Fruit fly (Drosophila melanogaster): ENCODE results near the gene GMF.

GMF gene

DNA sequence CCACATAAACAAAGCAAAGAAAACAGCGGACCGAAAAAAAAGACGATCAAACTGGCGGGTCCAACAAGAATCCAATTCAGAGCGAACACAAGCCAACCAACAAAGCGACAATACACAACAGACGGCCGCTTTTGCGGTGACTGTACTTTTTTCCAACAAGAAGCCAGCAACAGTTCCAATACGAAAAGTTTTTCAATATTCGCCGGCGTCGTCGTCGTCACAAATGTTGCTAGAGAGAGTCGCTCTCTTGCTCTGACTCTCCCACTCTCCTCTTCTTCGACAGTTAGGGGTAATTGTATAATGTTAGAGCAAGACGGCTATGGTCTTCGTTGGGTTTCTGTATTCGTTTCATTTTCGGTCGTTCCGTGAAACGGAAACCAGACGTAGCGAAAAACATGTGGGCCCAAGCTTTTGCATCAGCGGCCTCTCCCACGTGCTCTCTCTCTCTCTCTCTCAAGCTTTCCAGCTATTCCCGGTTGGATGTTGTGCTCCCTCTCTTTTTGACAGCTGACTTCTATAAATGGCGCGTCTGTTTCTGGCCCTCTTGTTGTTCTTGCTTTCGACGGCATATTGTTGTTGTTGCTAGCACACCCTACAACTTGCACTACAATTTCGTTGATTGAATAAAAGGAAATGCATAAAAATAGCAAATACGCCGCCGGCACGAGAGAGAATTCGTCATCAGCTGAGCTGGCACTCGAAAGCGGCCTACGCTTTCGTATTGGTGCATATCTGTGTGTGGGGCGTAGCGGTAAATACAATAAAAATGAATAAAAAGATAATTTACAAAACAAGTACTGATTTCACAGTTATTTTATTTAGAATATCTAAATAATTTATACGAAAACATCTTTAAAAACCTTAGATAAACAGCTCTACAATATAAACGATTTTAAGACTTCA, 33.3 kb downstream of the GMF start (continued):
- TF ChIP-seq CG31365 (tag; optimal IDR thresholded peaks at IDR 0.05) (peak; percentile 88), CG6683 (GFP tag; optimal IDR thresholded peaks at IDR 0.05) (peak; percentile 87), CG32767 (GFP tag; IDR thresholded peaks at IDR 0.05) (no peak), CG1832 (GFP tag; optimal IDR thresholded peaks at IDR 0.05) (peak; percentile 79), slp2 (GFP tag; optimal IDR thresholded peaks at IDR 0.05) (no peak), TFAM (GFP tag; optimal IDR thresholded peaks at IDR 0.05) (peak; percentile 38), bigmax (GFP tag; optimal IDR thresholded peaks at IDR 0.05) (peak; percentile 66), caup (GFP tag; optimal IDR thresholded peaks at IDR 0.05; ENCODE audit: severe bottlenecking) (peak; percentile 96), fu2 (GFP tag; optimal IDR thresholded peaks at IDR 0.05) (no peak), CG5245 (GFP tag; optimal IDR thresholded peaks at IDR 0.05) (no peak), Dfd (GFP tag; optimal IDR thresholded peaks at IDR 0.05) (no peak), CG7271 (tag; optimal IDR thresholded peaks at IDR 0.05) (peak; percentile 43), Deaf1 (tag; optimal IDR thresholded peaks at IDR 0.05) (peak; percentile 73), dmrt99B (tag; optimal IDR thresholded peaks at IDR 0.05) (peak; percentile 60), CG2678 (tag; optimal IDR thresholded peaks at IDR 0.05) (peak; percentile 66), emc (GFP tag; optimal IDR thresholded peaks at IDR 0.05) (no peak), Nf-YB (GFP tag; optimal IDR thresholded peaks at IDR 0.05) (peak; percentile 68), jigr1 (GFP tag; IDR thresholded peaks at IDR 0.05) (no peak), Bdp1 (GFP tag; optimal IDR thresholded peaks at IDR 0.05) (no peak), twi (tag; optimal IDR thresholded peaks at IDR 0.05) (peak; percentile 60), CG14710 (tag; optimal IDR thresholded peaks at IDR 0.05) (peak; percentile 25), insv (GFP tag; optimal IDR thresholded peaks at IDR 0.05) (peak; percentile 99 to 100), CG8388 (GFP tag; optimal IDR thresholded peaks at IDR 0.05) (peak; percentile 66), CG14860 (GFP tag; IDR thresholded peaks at IDR 0.05; ENCODE audit: partially characterized antibody) (no peak), CG30403 (GFP tag; optimal IDR thresholded peaks at IDR 0.05) (no peak), kni (GFP tag; optimal IDR thresholded peaks at IDR 0.05) (peak; percentile 93), CG18011 (GFP tag; optimal IDR thresholded peaks at IDR 0.05) (peak; percentile 49), ftz-f1 (GFP tag; optimal IDR thresholded peaks at IDR 0.05) (peak; percentile 45), odd (GFP tag; optimal IDR thresholded peaks at IDR 0.05) (peak; percentile 93), C15 (GFP tag; IDR thresholded peaks at IDR 0.05) (no peak), sr (GFP tag; IDR thresholded peaks at IDR 0.05) (no peak), CG6254 (GFP tag; optimal IDR thresholded peaks at IDR 0.05) (peak; percentile 82), grn (GFP tag; optimal IDR thresholded peaks at IDR 0.05) (peak; percentile 38), Ada2b (GFP tag; IDR thresholded peaks at IDR 0.05) (no peak), ara (GFP tag; IDR thresholded peaks at IDR 0.05) (no peak), sens-2 (GFP tag; IDR thresholded peaks at IDR 0.05) (no peak), HmgZ (tag; optimal IDR thresholded peaks at IDR 0.05) (peak; percentile 75), Hr51 (GFP tag; optimal IDR thresholded peaks at IDR 0.05) (peak in 1 of 2 experiments; percentile 67), CG17612 (GFP tag; IDR thresholded peaks at IDR 0.05) (no peak), Fer2 (tag; optimal IDR thresholded peaks at IDR 0.05) (peak; percentile 72), Side (GFP tag; optimal IDR thresholded peaks at IDR 0.05) (peak; percentile 80), CG3995 (GFP tag; optimal IDR thresholded peaks at IDR 0.05) (no peak), Ets65A (GFP tag) (no peak), CG10431 (GFP tag; optimal IDR thresholded peaks at IDR 0.05) (peak; percentile 93), peb (GFP tag; IDR thresholded peaks at IDR 0.05) (no peak), Dp (GFP tag; optimal IDR thresholded peaks at IDR 0.05) (peak; percentile 24), scrt (GFP tag; optimal IDR thresholded peaks at IDR 0.05) (peak; percentile 94), oc (tag; optimal IDR thresholded peaks at IDR 0.05) (peak; percentile 54)

Data from whole organism, embryonic.